Fruit fly (Drosophila melanogaster) whole organism, embryonic: Measurements from ENCODE around the gene trio.

Experiments used
- Asciz ChIP-seq: fragments of 200-800 bp; sonication (Bioruptor generic); optimal IDR thresholded peaks from 2 replicates; lab custom pipeline; 2017; ENCODE audit warnings: missing biosample characterization, mild to moderate bottlenecking, missing genetic modification characterization, missing genetic modification reagents
- Awh ChIP-seq: fragments of 200-800 bp; sonication (Bioruptor generic); IDR thresholded peaks from 2 replicates; pipeline ENCODE4, ENCODE4 v1.3.6; 2022; ENCODE audit warnings: missing biosample characterization, missing genetic modification characterization
- B-H2 ChIP-seq: fragments of 200-800 bp; sonication (Bioruptor generic); optimal IDR thresholded peaks from 2 replicates; lab custom pipeline; 2018; ENCODE audit warnings: missing biosample characterization, mild to moderate bottlenecking, missing genetic modification characterization
- BEAF-32 ChIP-seq: fragments of 200-800 bp; sonication (Bioruptor generic); optimal IDR thresholded peaks from 3 replicates; lab custom pipeline; 2017; ENCODE audit warnings: missing biosample characterization, missing genetic modification characterization, mild to moderate bottlenecking, moderate library complexity, missing genetic modification reagents
- C15 ChIP-seq: fragments of 200-800 bp; sonication (Bioruptor generic); IDR thresholded peaks from 3 replicates; pipeline ENCODE4 v1.3.6; 2022; ENCODE audit warnings: missing biosample characterization, missing genetic modification characterization
- CG10147 ChIP-seq: fragments of 200-800 bp; sonication (Bioruptor generic); optimal IDR thresholded peaks from 2 replicates; lab custom pipeline; 2019; ENCODE audit warnings: missing biosample characterization, mild to moderate bottlenecking, missing genetic modification characterization, moderate library complexity
- CG10321 ChIP-seq: fragments of 200-800 bp; sonication (Bioruptor generic); IDR thresholded peaks from 2 replicates; pipeline ENCODE4 v1.3.6; 2022; ENCODE audit warnings: missing biosample characterization, missing genetic modification characterization
- CG12104 ChIP-seq: fragments of 200-800 bp; sonication (Bioruptor generic); optimal IDR thresholded peaks from 3 replicates; lab custom pipeline; 2016; ENCODE audit warnings: missing biosample characterization, missing genetic modification characterization
- CG13287 ChIP-seq: fragments of 200-800 bp; sonication (Bioruptor generic); IDR thresholded peaks from 2 replicates; pipeline ENCODE4 v1.3.6; 2022; ENCODE audit warnings: missing biosample characterization, missing genetic modification characterization; ENCODE audit not compliant: partially characterized antibody
- CG13624 ChIP-seq: fragments of 200-800 bp; sonication (Bioruptor generic); optimal IDR thresholded peaks from 2 replicates; lab custom pipeline; 2016; ENCODE audit warnings: missing biosample characterization, missing genetic modification characterization
- CG14860 ChIP-seq: fragments of 200-800 bp; sonication (Bioruptor generic); IDR thresholded peaks from 3 replicates; pipeline ENCODE4 v1.3.6; 2022; ENCODE audit warnings: missing biosample characterization, missing genetic modification characterization; ENCODE audit not compliant: partially characterized antibody
- CG15073 ChIP-seq: fragments of 200-800 bp; sonication (Bioruptor generic); optimal IDR thresholded peaks from 2 replicates; lab custom pipeline; 2016; ENCODE audit warnings: missing biosample characterization, missing genetic modification characterization
- CG15269 ChIP-seq: fragments of 200-800 bp; sonication (Bioruptor generic); optimal IDR thresholded peaks from 2 replicates; lab custom pipeline; 2018; ENCODE audit warnings: missing biosample characterization, mild to moderate bottlenecking, missing genetic modification characterization, moderate library complexity
- CG17359 ChIP-seq: fragments of 200-800 bp; sonication (Bioruptor generic); optimal IDR thresholded peaks from 3 replicates; lab custom pipeline; 2018; ENCODE audit warnings: missing biosample characterization, mild to moderate bottlenecking, missing genetic modification characterization, moderate library complexity
- CG17361 ChIP-seq: fragments of 200-800 bp; sonication (Bioruptor generic); IDR thresholded peaks from 3 replicates; pipeline ENCODE4 v1.3.6; 2022; ENCODE audit warnings: missing biosample characterization, missing genetic modification characterization
- CG17385 ChIP-seq: fragments of 200-800 bp; sonication (Bioruptor generic); optimal IDR thresholded peaks from 3 replicates; lab custom pipeline; 2018; ENCODE audit warnings: missing biosample characterization, mild to moderate bottlenecking, missing genetic modification characterization
- CG18599 ChIP-seq: fragments of 200-800 bp; sonication (Bioruptor generic); optimal IDR thresholded peaks from 3 replicates; lab custom pipeline; 2017; ENCODE audit warnings: missing biosample characterization, missing genetic modification characterization, mild to moderate bottlenecking, moderate library complexity, missing genetic modification reagents
- CG2889 ChIP-seq: fragments of 200-800 bp; sonication (Bioruptor generic); IDR thresholded peaks from 3 replicates; pipeline ENCODE4 v1.3.6; 2022; ENCODE audit warnings: missing biosample characterization, missing genetic modification characterization
- CG33557 ChIP-seq: fragments of 200-800 bp; sonication (Bioruptor generic); optimal IDR thresholded peaks from 2 replicates; lab custom pipeline; 2019; ENCODE audit warnings: missing biosample characterization, mild to moderate bottlenecking, missing genetic modification characterization, moderate library complexity
- CG34376 ChIP-seq: fragments of 200-800 bp; sonication (Bioruptor generic); optimal IDR thresholded peaks from 2 replicates; lab custom pipeline; 2018; ENCODE audit warnings: missing biosample characterization, mild to moderate bottlenecking, missing genetic modification characterization
- CG42726 ChIP-seq: fragments of 200-800 bp; sonication (Bioruptor generic); IDR thresholded peaks from 2 replicates; pipeline ENCODE4 v1.3.6; 2022; ENCODE audit warnings: missing biosample characterization, missing genetic modification characterization; ENCODE audit not compliant: partially characterized antibody
- CG4617 ChIP-seq: fragments of 200-800 bp; sonication (Bioruptor generic); optimal IDR thresholded peaks from 3 replicates; lab custom pipeline; 2016; ENCODE audit warnings: missing biosample characterization, missing genetic modification characterization, borderline replicate concordance
- CG6175 ChIP-seq: fragments of 200-800 bp; sonication (Bioruptor generic); IDR thresholded peaks from 3 replicates; pipeline ENCODE4 v1.3.6; 2022; ENCODE audit warnings: missing biosample characterization, missing genetic modification characterization
- CG6272 ChIP-seq: fragments of 200-800 bp; sonication (Bioruptor generic); IDR thresholded peaks from 2 replicates; pipeline ENCODE4 v1.3.6; 2022; ENCODE audit warnings: missing biosample characterization, missing genetic modification characterization
- CG6683 ChIP-seq: fragments of 200-800 bp; sonication (Bioruptor generic); optimal IDR thresholded peaks from 2 replicates; lab custom pipeline; 2017; ENCODE audit warnings: missing biosample characterization, mild to moderate bottlenecking, missing genetic modification characterization, missing genetic modification reagents
- CG8924 ChIP-seq: fragments of 200-800 bp; optimal IDR thresholded peaks from 3 replicates; lab custom pipeline; 2019; ENCODE audit warnings: missing biosample characterization, mild to moderate bottlenecking, missing genetic modification characterization, moderate library complexity
- CHES-1-like ChIP-seq: fragments of 200-800 bp; sonication (Bioruptor generic); optimal IDR thresholded peaks from 2 replicates; lab custom pipeline; 2016; ENCODE audit warnings: missing biosample characterization, missing genetic modification characterization
- D19A ChIP-seq: fragments of 200-800 bp; optimal IDR thresholded peaks from 3 replicates; lab custom pipeline; 2019; ENCODE audit warnings: missing biosample characterization, mild to moderate bottlenecking, missing genetic modification characterization, moderate library complexity
- Deaf1 ChIP-seq: fragments of 200-800 bp; optimal IDR thresholded peaks from 3 replicates; lab custom pipeline; 2019; ENCODE audit warnings: missing biosample characterization, mild to moderate bottlenecking, missing genetic modification characterization, moderate library complexity
- Fer3 ChIP-seq: fragments of 200-800 bp; sonication (Bioruptor generic); optimal IDR thresholded peaks from 2 replicates; lab custom pipeline; 2018; ENCODE audit warnings: missing biosample characterization, mild to moderate bottlenecking, missing genetic modification characterization, moderate library complexity
- HLHmδ ChIP-seq: fragments of 200-800 bp; sonication (Bioruptor generic); optimal IDR thresholded peaks from 2 replicates; lab custom pipeline; 2018; ENCODE audit warnings: missing biosample characterization, mild to moderate bottlenecking, missing genetic modification characterization, moderate library complexity
- Nf-YB ChIP-seq: fragments of 200-800 bp; sonication (Bioruptor generic); optimal IDR thresholded peaks from 3 replicates; lab custom pipeline; 2019; ENCODE audit warnings: missing biosample characterization, mild to moderate bottlenecking, missing genetic modification characterization, moderate library complexity
- Pdp1 ChIP-seq, 2 experiments: fragments of 200-800 bp; sonication (Bioruptor generic); optimal IDR thresholded peaks; 3 replicates each; lab custom pipeline; 2016; ENCODE audit warnings: missing biosample characterization in 2 of 2, missing genetic modification characterization in 2 of 2, mild to moderate bottlenecking in 1 of 2, moderate library complexity in 1 of 2
- Sry-β ChIP-seq: fragments of 200-800 bp; sonication (Bioruptor generic); optimal IDR thresholded peaks from 2 replicates; lab custom pipeline; 2018; ENCODE audit warnings: missing biosample characterization, mild to moderate bottlenecking, missing genetic modification characterization, moderate library complexity
- Xrp1 ChIP-seq: fragments of 200-800 bp; sonication (Bioruptor generic); IDR thresholded peaks from 2 replicates; pipeline ENCODE4 v1.3.6; 2022; ENCODE audit warnings: missing biosample characterization, missing genetic modification characterization
- ara ChIP-seq: fragments of 200-800 bp; sonication (Bioruptor generic); IDR thresholded peaks from 2 replicates; pipeline ENCODE4 v1.3.6; 2022; ENCODE audit warnings: missing biosample characterization, missing genetic modification characterization
- fd102C ChIP-seq: fragments of 200-800 bp; sonication (Bioruptor generic); optimal IDR thresholded peaks from 2 replicates; lab custom pipeline; 2018; ENCODE audit warnings: missing biosample characterization, mild to moderate bottlenecking, missing genetic modification characterization, moderate library complexity
- fd96Cb ChIP-seq: fragments of 200-800 bp; sonication (Bioruptor generic); optimal IDR thresholded peaks from 2 replicates; lab custom pipeline; 2018; ENCODE audit warnings: missing biosample characterization, mild to moderate bottlenecking, missing genetic modification characterization, moderate library complexity
- gcm ChIP-seq: fragments of 200-800 bp; sonication (Bioruptor generic); optimal IDR thresholded peaks from 2 replicates; lab custom pipeline; 2019; ENCODE audit warnings: missing biosample characterization, mild to moderate bottlenecking, missing genetic modification characterization, moderate library complexity
- lmd ChIP-seq: fragments of 200-800 bp; sonication (Bioruptor generic); IDR thresholded peaks from 2 replicates; pipeline ENCODE4 v1.3.6; 2022; ENCODE audit warnings: missing biosample characterization, missing genetic modification characterization
- nerfin-1 ChIP-seq: fragments of 200-800 bp; sonication (Bioruptor generic); optimal IDR thresholded peaks from 3 replicates; lab custom pipeline; 2019; ENCODE audit warnings: missing biosample characterization, mild to moderate bottlenecking, missing genetic modification characterization, moderate library complexity
- oc ChIP-seq: fragments of 200-800 bp; sonication (Bioruptor generic); optimal IDR thresholded peaks from 2 replicates; lab custom pipeline; 2018; ENCODE audit warnings: missing biosample characterization, mild to moderate bottlenecking, missing genetic modification characterization, moderate library complexity
- onecut ChIP-seq: fragments of 200-800 bp; sonication (Bioruptor generic); IDR thresholded peaks from 2 replicates; pipeline ENCODE4 v1.3.6; 2022; ENCODE audit warnings: missing biosample characterization, missing genetic modification characterization
- psq ChIP-seq: fragments of 200-800 bp; sonication (Bioruptor generic); optimal IDR thresholded peaks from 2 replicates; lab custom pipeline; 2017; ENCODE audit warnings: missing biosample characterization, missing genetic modification characterization
- tio ChIP-seq: fragments of 200-800 bp; sonication (Bioruptor generic); optimal IDR thresholded peaks from 2 replicates; lab custom pipeline; 2017; ENCODE audit warnings: missing biosample characterization, missing genetic modification characterization, inconsistent platforms
- tll ChIP-seq, 2 experiments: fragments of 200-800 bp in 1 of 2; fragments of >200 bp in 1 of 2; sonication (Bioruptor generic) in 1 of 2; optimal IDR thresholded peaks; 2 replicates each; lab custom pipeline; 2017 to 2019; ENCODE audit warnings: missing biosample characterization in 2 of 2, missing genetic modification characterization in 2 of 2, mild to moderate bottlenecking in 1 of 2, moderate library complexity in 1 of 2
- ttk ChIP-seq: fragments of 200-800 bp; sonication (Bioruptor generic); IDR thresholded peaks from 2 replicates; pipeline ENCODE4 v2.1.2; 2022; ENCODE audit warnings: missing biosample characterization, missing genetic modification characterization
- twi ChIP-seq: fragments of 200-800 bp; optimal IDR thresholded peaks from 2 replicates; lab custom pipeline; 2019; ENCODE audit warnings: missing biosample characterization, mild to moderate bottlenecking, missing genetic modification characterization, moderate library complexity
- zfh1 ChIP-seq: fragments of 200-800 bp; sonication (Bioruptor generic); IDR thresholded peaks from 3 replicates; pipeline ENCODE4 v1.3.6; 2022; ENCODE audit warnings: missing biosample characterization, missing genetic modification characterization

trio gene

dm6 chr3L:1034190-1034886 is at the start of gene trio, which contains the start of gene CG9205 (continued):
- TF ChIP-seq CG6683 (no peak), CG15269 (tag; lab: Kevin White, UChicago) (no peak), psq (GFP tag; lab: Kevin White, UChicago) (no peak), CG6175 (peak; percentile 55; the same call in 1 of the 3 replicates), CG4617 (peak; percentile 34), HLHmδ (GFP tag; lab: Kevin White, UChicago) (no peak), fd102C (GFP tag; lab: Kevin White, UChicago) (no peak), Fer3 (tag; lab: Kevin White, UChicago) (no peak), CG17385 (peak; percentile 94), lmd (GFP tag; lab: Robert Waterston, UW) (no peak), CG8924 (tag; lab: Kevin White, UChicago) (no peak), twi (peak; percentile 35), CG33557 (no peak), tio (no peak), CG6272 (no peak), CG34376 (GFP tag; lab: Kevin White, UChicago) (no peak), CG10321 (GFP tag; lab: Robert Waterston, UW) (peak; percentile 33; the same call in 1 of the 2 replicates), Nf-YB (no peak), oc (no peak), nerfin-1 (tag; lab: Kevin White, UChicago) (peak; percentile 15), CHES-1-like (peak; percentile 23), C15 (0 out of 3 replicates have a peak, but pooled peaks have one; percentile 25), CG2889 (GFP tag; lab: Robert Waterston, UW) (no peak), onecut (GFP tag; lab: Robert Waterston, UW) (peak; percentile 94), tll (GFP tag; optimal IDR thresholded peaks at IDR 0.05; lab: Kevin White, UChicago) (peak in 1 of 2 experiments; percentile 46), CG13624 (GFP tag; lab: Kevin White, UChicago) (peak; percentile 38), CG10147 (no peak), CG12104 (GFP tag; lab: Kevin White, UChicago) (no peak)
- TF ChIP-seq, all 482 proteins: peak for 30

- TF ChIP-seq gcm (GFP tag; lab: Kevin White, UChicago): no peak
- peak; percentile 69; the same call in 2 of the 3 replicates for TF ChIP-seq CG17361
- no peak for TF ChIP-seq B-H2 (GFP tag; lab: Kevin White, UChicago)
- TF ChIP-seq CG10147: no peak
- peak; percentile 51 for TF ChIP-seq fd96Cb (tag; lab: Kevin White, UChicago)
- TF ChIP-seq BEAF-32 (GFP tag; lab: Kevin White, UChicago): peak; percentile 10
- TF ChIP-seq ttk (GFP tag; lab: Robert Waterston, UW): 0 out of 2 replicates have a peak, but pooled peaks have one; percentile 8
- TF ChIP-seq Awh (GFP tag; lab: Robert Waterston, UW): peak; percentile 43; the same call in 1 of the 2 replicates
- TF ChIP-seq zfh1 (GFP tag; lab: Robert Waterston, UW): peak; percentile 76
- peak; percentile 68 for TF ChIP-seq Xrp1
- TF ChIP-seq Pdp1 (GFP tag; optimal IDR thresholded peaks at IDR 0.05; lab: Kevin White, UChicago): no peak
- TF ChIP-seq CG13287 (GFP tag; lab: Robert Waterston, UW): no peak
- TF ChIP-seq CG42726 (GFP tag; lab: Robert Waterston, UW): no peak
- peak; percentile 44 for TF ChIP-seq CG17359 (tag; lab: Kevin White, UChicago)
- TF ChIP-seq Sry-β (GFP tag; lab: Kevin White, UChicago): peak; percentile 48
- TF ChIP-seq D19A (tag; lab: Kevin White, UChicago): peak; percentile 67
- TF ChIP-seq CG18599 (GFP tag; lab: Kevin White, UChicago): peak; percentile 21
- TF ChIP-seq Asciz: peak; percentile 56
- TF ChIP-seq ara: peak; percentile 45; the same call in 1 of the 2 replicates
- TF ChIP-seq nerfin-1 (tag; lab: Kevin White, UChicago): no peak
- TF ChIP-seq CG14860 (GFP tag; lab: Robert Waterston, UW): peak; percentile 55; the same call in 1 of the 3 replicates
- TF ChIP-seq Deaf1 (tag; lab: Kevin White, UChicago): peak; percentile 7
- TF ChIP-seq CG15073 (GFP tag; lab: Kevin White, UChicago): no peak
These were observed 48.6 kb upstream of the trio start for dm6 chr3L:1083323-1083722.
